Worm (Caenorhabditis elegans) whole organism, young adult: Measurements from ENCODE around the gene fbxl-5.

Experiments used
- Y67H2A.10 ChIP-seq: fragments of 200-800 bp; sonication (Bioruptor generic); conservative IDR thresholded peaks from 2 replicates; pipeline ENCODE4 v1.3.6; 2022; ENCODE audit warnings: missing genetic modification reagents, missing genetic modification characterization, missing compliant biosample characterization
- ama-1 ChIP-seq, 3 experiments: fragments of 150-350 bp in 1 of 3; sonication (generic microtip) in 2 of 3; optimal IDR thresholded peaks; 2 replicates each; lab custom pipeline; 2014 to 2018; ENCODE audit warnings: missing biosample characterization in 2 of 3, missing genetic modification characterization in 2 of 3, missing genetic modification reagents in 2 of 3
- ekl-4 ChIP-seq: fragments of 200-800 bp; sonication (Bioruptor generic); IDR thresholded peaks from 2 replicates; pipeline ENCODE4 v1.3.6; 2022; ENCODE audit warnings: missing genetic modification reagents, missing genetic modification characterization, missing compliant biosample characterization
- him-1 ChIP-seq: sonication (generic microtip); optimal IDR thresholded peaks from 2 replicates; lab custom pipeline; 2016; ENCODE audit warnings: missing genotype, missing genetic modification reagents, missing genetic modification characterization, missing compliant biosample characterization
- lin-40 ChIP-seq: sonication (generic microtip); optimal IDR thresholded peaks from 2 replicates; lab custom pipeline; 2016; ENCODE audit warnings: missing genetic modification characterization, mild to moderate bottlenecking, missing compliant biosample characterization, missing genotype, missing genetic modification reagents
- lir-1 ChIP-seq: fragments of 200-800 bp; sonication (Bioruptor generic); conservative IDR thresholded peaks from 2 replicates; pipeline ENCODE4 v1.3.6; 2022; ENCODE audit warnings: missing genetic modification reagents, missing genetic modification characterization, missing compliant biosample characterization
- snpc-4 ChIP-seq, 5 experiments: fragments of 150-350 bp in 1 of 5; sonication (generic microtip) in 4 of 5; optimal IDR thresholded peaks; 2 replicates each; lab custom pipeline; 2014 to 2018; ENCODE audit warnings: missing genetic modification characterization in 5 of 5, missing biosample characterization in 3 of 5, antibody characterized with exemption in 2 of 5, mild to moderate bottlenecking in 2 of 5, missing compliant biosample characterization in 2 of 5, missing genotype in 2 of 5, moderate library complexity in 2 of 5, missing genetic modification reagents in 1 of 5
- unc-130 ChIP-seq: sonication (generic microtip); optimal IDR thresholded peaks from 2 replicates; lab custom pipeline; 2016; ENCODE audit warnings: missing genetic modification reagents, missing genetic modification characterization, missing compliant biosample characterization

- TF ChIP-seq lir-1 (GFP tag; lab: Robert Waterston, UW) (no peak), him-1 (tag; lab: Kevin White, UChicago) (no peak), ama-1 (optimal IDR thresholded peaks at IDR 0.05; lab: Kevin White, UChicago) (no peak), ama-1 (GFP tag; optimal IDR thresholded peaks at IDR 0.05; lab: Kevin White, UChicago) (no peak), lin-40 (tag; lab: Kevin White, UChicago) (no peak), unc-130 (GFP tag; lab: Kevin White, UChicago) (no peak), snpc-4 (GFP tag; optimal IDR thresholded peaks at IDR 0.05; lab: Kevin White, UChicago) (no peak), snpc-4 (tag; optimal IDR thresholded peaks at IDR 0.05; lab: Kevin White, UChicago) (no peak), ekl-4 (GFP tag; lab: Robert Waterston, UW) (no peak), Y67H2A.10 (GFP tag; lab: Robert Waterston, UW) (no peak)
Observed at ce11 chrV:7745386-7745785, 2.7 kb downstream of the fbxl-5 start.
